Fruit fly (Drosophila melanogaster) whole organism, adult: ENCODE results near the gene CG1983.

ENCODE experiments used
- CG11617 ChIP-seq: fragments of 200-800 bp; sonication (Bioruptor generic); optimal IDR thresholded peaks from 2 replicates; lab custom pipeline; 2017; ENCODE audit warnings: mild to moderate bottlenecking, missing biosample characterization, missing genetic modification reagents, missing genetic modification characterization
- CG12768 ChIP-seq: fragments of 200-800 bp; sonication (Bioruptor generic); optimal IDR thresholded peaks from 2 replicates; lab custom pipeline; 2017; ENCODE audit warnings: missing biosample characterization, missing genetic modification characterization, mild to moderate bottlenecking, moderate library complexity, missing genetic modification reagents
- CG5204 ChIP-seq: fragments of 200-800 bp; sonication (Bioruptor generic); optimal IDR thresholded peaks from 2 replicates; lab custom pipeline; 2016; ENCODE audit warnings: missing biosample characterization, missing genetic modification characterization
- CG7045 ChIP-seq: fragments of 200-800 bp; sonication (Bioruptor generic); optimal IDR thresholded peaks from 2 replicates; lab custom pipeline; 2017; ENCODE audit warnings: missing biosample characterization, mild to moderate bottlenecking, missing genetic modification characterization
- CG7101 ChIP-seq: fragments of 200-800 bp; sonication (Bioruptor generic); optimal IDR thresholded peaks from 2 replicates; lab custom pipeline; 2018; ENCODE audit warnings: missing biosample characterization, mild to moderate bottlenecking, missing genetic modification characterization, moderate library complexity
- Clk ChIP-seq: fragments of 200-800 bp; sonication (Bioruptor generic); optimal IDR thresholded peaks from 2 replicates; lab custom pipeline; 2017; ENCODE audit warnings: missing biosample characterization, missing genetic modification characterization
- cic ChIP-seq: fragments of 200-800 bp; sonication (Bioruptor generic); optimal IDR thresholded peaks from 2 replicates; lab custom pipeline; 2017; ENCODE audit warnings: missing biosample characterization, mild to moderate bottlenecking, missing genetic modification characterization, moderate library complexity
- kay ChIP-seq: fragments of 200-800 bp; sonication (Bioruptor generic); peaks from one replicate; lab custom pipeline; 2016; ENCODE audit warnings: missing biosample characterization, missing genetic modification characterization, borderline replicate concordance
- ovo ChIP-seq: fragments of 200-800 bp; sonication (Bioruptor generic); optimal IDR thresholded peaks from 2 replicates; lab custom pipeline; 2016; ENCODE audit warnings: missing biosample characterization, missing genetic modification characterization
- toe ChIP-seq: fragments of 200-800 bp; sonication (Bioruptor generic); optimal IDR thresholded peaks from 2 replicates; lab custom pipeline; 2016; ENCODE audit warnings: missing biosample characterization, missing genetic modification characterization

DNA sequence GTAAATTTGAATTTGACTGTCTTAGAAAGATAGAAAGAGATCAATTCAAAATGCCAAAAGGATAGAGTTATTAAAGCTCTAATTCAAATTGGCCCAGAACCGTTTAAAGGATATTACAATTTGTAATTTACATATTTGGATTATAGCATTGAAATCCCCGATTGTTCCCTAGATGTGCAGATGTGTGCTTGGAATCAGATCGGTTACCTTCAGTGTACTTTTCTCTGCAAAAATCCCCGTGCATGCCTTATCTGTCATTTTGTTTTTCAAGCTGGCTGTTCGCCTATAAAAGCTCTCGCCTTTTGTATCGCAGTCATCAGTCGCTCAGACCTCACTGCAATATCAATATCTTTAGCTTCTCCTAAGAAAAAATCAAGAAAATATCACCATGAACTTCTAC is 33.1 kb upstream of the CG1983 start, which contains the start of gene CecA1:
- TF ChIP-seq cic (GFP tag; lab: Kevin White, UChicago): no peak
- no peak for TF ChIP-seq ovo (GFP tag; lab: Kevin White, UChicago)
- TF ChIP-seq kay (GFP tag; lab: Kevin White, UChicago): no peak
- TF ChIP-seq CG5204 (GFP tag; lab: Kevin White, UChicago): no peak
- no peak for TF ChIP-seq CG12768
- TF ChIP-seq CG11617 (GFP tag; lab: Kevin White, UChicago): no peak
- no peak for TF ChIP-seq Clk (GFP tag; lab: Kevin White, UChicago)
- no peak for TF ChIP-seq CG7101 (tag; lab: Kevin White, UChicago)
- no peak for TF ChIP-seq CG7045
- TF ChIP-seq toe (GFP tag; lab: Kevin White, UChicago): no peak
